Fruit fly (Drosophila melanogaster): ENCODE measurements around the gene GILT2.
A peak's percentile ranks its signal among the peaks of the same experiment; 100 is the strongest.

DNA sequence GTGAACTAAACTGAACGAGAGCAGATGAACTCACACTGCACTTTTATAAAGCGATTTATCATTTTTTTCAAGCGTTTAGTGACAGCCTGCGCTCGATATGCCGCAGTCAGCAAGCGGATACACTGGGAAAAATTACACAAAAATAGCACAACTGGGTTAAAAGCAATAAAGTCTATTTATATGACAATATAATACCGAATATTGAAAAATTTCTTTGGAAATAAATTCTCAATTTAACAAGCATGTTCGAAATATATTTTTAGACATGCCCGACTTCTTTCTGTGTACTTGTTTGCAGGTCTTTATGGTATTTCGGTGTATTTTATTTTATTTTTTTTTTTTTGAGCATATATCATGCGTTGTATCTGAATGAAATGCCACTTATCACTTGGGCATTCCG lies 35.2 kb downstream of the GILT2 start:
- TF ChIP-seq CG9948 (tag; optimal IDR thresholded peaks at IDR 0.05) (peak; percentile 53), D1 (tag; optimal IDR thresholded peaks at IDR 0.05) (no peak), gl (tag; optimal IDR thresholded peaks at IDR 0.05) (no peak), EcR (GFP tag; optimal IDR thresholded peaks at IDR 0.05) (no peak), fd96Ca (GFP tag; IDR thresholded peaks at IDR 0.05) (no peak), CG12605 (GFP tag; IDR thresholded peaks at IDR 0.05) (peak; percentile 64), Pif1A (GFP tag; optimal IDR thresholded peaks at IDR 0.05) (peak; percentile 76), rn (GFP tag; IDR thresholded peaks at IDR 0.05) (0 out of 2 replicates have a peak, but pooled peaks have one; percentile 45), CG8301 (tag; optimal IDR thresholded peaks at IDR 0.05) (peak; percentile 54)
